Worm (Caenorhabditis elegans) whole organism, late embryonic: ENCODE measurements around the gene rrp-1.

ENCODE experiments used
- K02D7.2 ChIP-seq: sonication (generic microtip); optimal IDR thresholded peaks from 2 replicates; lab custom pipeline; 2017; ENCODE audit warnings: mild to moderate bottlenecking, missing genetic modification characterization, missing compliant biosample characterization
- K09A11.1 ChIP-seq: sonication (generic microtip); optimal IDR thresholded peaks from 2 replicates; lab custom pipeline; 2017; ENCODE audit warnings: antibody characterized with exemption, mild to moderate bottlenecking, missing genetic modification characterization, missing compliant biosample characterization; ENCODE audit not compliant: insufficient read depth
- T23F11.4 ChIP-seq: fragments of 200-800 bp; sonication (Bioruptor generic); optimal IDR thresholded peaks from 2 replicates; lab custom pipeline; 2018; ENCODE audit warnings: mild to moderate bottlenecking, missing genetic modification characterization, missing compliant biosample characterization
- Y22D7AL.16 ChIP-seq: sonication (generic microtip); optimal IDR thresholded peaks from 2 replicates; lab custom pipeline; 2016; ENCODE audit warnings: missing genetic modification characterization, missing compliant biosample characterization
- ahr-1 ChIP-seq: sonication (generic microtip); optimal IDR thresholded peaks from 2 replicates; lab custom pipeline; 2016; ENCODE audit warnings: missing genetic modification characterization, missing compliant biosample characterization
- ceh-14 ChIP-seq: sonication (generic microtip); optimal IDR thresholded peaks from 2 replicates; lab custom pipeline; 2016; ENCODE audit warnings: missing genotype, missing genetic modification characterization, missing compliant biosample characterization
- ceh-18 ChIP-seq: sonication (generic microtip); optimal IDR thresholded peaks from 2 replicates; lab custom pipeline; 2016; ENCODE audit warnings: missing genetic modification characterization, missing compliant biosample characterization
- ceh-2 ChIP-seq: sonication (generic microtip); optimal IDR thresholded peaks from 2 replicates; lab custom pipeline; 2016; ENCODE audit warnings: missing genotype, missing genetic modification characterization, missing compliant biosample characterization
- ceh-30 ChIP-seq: fragments of 150-350 bp; optimal IDR thresholded peaks from 2 replicates; lab custom pipeline; 2014; ENCODE audit warnings: missing biosample characterization, missing genetic modification characterization
- ceh-34 ChIP-seq: sonication (generic microtip); optimal IDR thresholded peaks from 2 replicates; lab custom pipeline; 2016; ENCODE audit warnings: mild to moderate bottlenecking, missing genetic modification characterization, missing compliant biosample characterization
- ceh-45 ChIP-seq: fragments of 200-800 bp; sonication (Bioruptor generic); IDR thresholded peaks from 2 replicates; pipeline ENCODE4 v1.3.6; 2022; ENCODE audit warnings: missing genetic modification reagents, missing genetic modification characterization, missing compliant biosample characterization
- ceh-48 ChIP-seq: sonication (generic microtip); optimal IDR thresholded peaks from 2 replicates; lab custom pipeline; 2016; ENCODE audit warnings: missing genetic modification characterization, inconsistent platforms, missing compliant biosample characterization
- ceh-6 ChIP-seq: fragments of 200-800 bp; sonication (Bioruptor generic); optimal IDR thresholded peaks from 2 replicates; lab custom pipeline; 2018; ENCODE audit warnings: mild to moderate bottlenecking, missing genetic modification characterization, missing compliant biosample characterization
- dmd-4 ChIP-seq: sonication (generic microtip); optimal IDR thresholded peaks from 2 replicates; lab custom pipeline; 2016; ENCODE audit warnings: borderline replicate concordance, missing genetic modification characterization, missing compliant biosample characterization
- ets-4 ChIP-seq: sonication (generic microtip); optimal IDR thresholded peaks from 2 replicates; lab custom pipeline; 2016; ENCODE audit warnings: missing genetic modification characterization, missing compliant biosample characterization
- eyg-1 ChIP-seq: sonication (generic microtip); optimal IDR thresholded peaks from 2 replicates; lab custom pipeline; 2016; ENCODE audit warnings: missing genotype, missing genetic modification characterization, missing compliant biosample characterization
- hlh-13 ChIP-seq: fragments of 200-800 bp; sonication (Bioruptor generic); optimal IDR thresholded peaks from 2 replicates; lab custom pipeline; 2018; ENCODE audit warnings: mild to moderate bottlenecking, missing genetic modification characterization, missing compliant biosample characterization
- hlh-8 ChIP-seq: sonication (generic microtip); optimal IDR thresholded peaks from 2 replicates; lab custom pipeline; 2016; ENCODE audit warnings: missing genotype, missing genetic modification characterization, missing compliant biosample characterization
- lim-6 ChIP-seq: sonication (generic microtip); optimal IDR thresholded peaks from 2 replicates; lab custom pipeline; 2016; ENCODE audit warnings: missing genetic modification characterization, missing compliant biosample characterization
- lin-11 ChIP-seq: fragments of 200-800 bp; sonication (Bioruptor generic); optimal IDR thresholded peaks from 2 replicates; lab custom pipeline; 2018; ENCODE audit warnings: mild to moderate bottlenecking, missing genetic modification characterization, missing compliant biosample characterization
- mec-3 ChIP-seq: sonication (generic microtip); optimal IDR thresholded peaks from 2 replicates; lab custom pipeline; 2016; ENCODE audit warnings: borderline replicate concordance, missing genetic modification characterization, missing compliant biosample characterization
- nhr-11 ChIP-seq: fragments of 150-350 bp; optimal IDR thresholded peaks from 2 replicates; lab custom pipeline; 2014; ENCODE audit warnings: missing biosample characterization, missing genetic modification characterization
- nhr-232 ChIP-seq: sonication (generic microtip); optimal IDR thresholded peaks from 2 replicates; lab custom pipeline; 2016; ENCODE audit warnings: missing genetic modification characterization, missing compliant biosample characterization
- npax-4 ChIP-seq: sonication (generic microtip); optimal IDR thresholded peaks from 2 replicates; lab custom pipeline; 2016; ENCODE audit warnings: missing genetic modification characterization, missing compliant biosample characterization
- odd-2 ChIP-seq: sonication (generic microtip); optimal IDR thresholded peaks from 2 replicates; lab custom pipeline; 2017; ENCODE audit warnings: antibody characterized with exemption, mild to moderate bottlenecking, missing genetic modification characterization, missing compliant biosample characterization
- pag-3 ChIP-seq: sonication (generic microtip); optimal IDR thresholded peaks from 2 replicates; lab custom pipeline; 2016; ENCODE audit warnings: missing compliant biosample characterization, missing genetic modification characterization, borderline replicate concordance
- pha-2 ChIP-seq: sonication (generic microtip); optimal IDR thresholded peaks from 2 replicates; lab custom pipeline; 2017; ENCODE audit warnings: mild to moderate bottlenecking, missing genetic modification characterization, missing compliant biosample characterization
- pqm-1 ChIP-seq: sonication (generic microtip); optimal IDR thresholded peaks from 2 replicates; lab custom pipeline; 2016; ENCODE audit warnings: missing genetic modification characterization, missing compliant biosample characterization
- pros-1 ChIP-seq: fragments of 150-350 bp; optimal IDR thresholded peaks from 2 replicates; lab custom pipeline; 2014; ENCODE audit warnings: missing biosample characterization, missing genetic modification reagents, missing genetic modification characterization
- rnt-1 ChIP-seq: sonication (generic microtip); optimal IDR thresholded peaks from 2 replicates; lab custom pipeline; 2016; ENCODE audit warnings: missing genetic modification characterization, missing compliant biosample characterization
- sdc-2 ChIP-seq: sonication (generic microtip); optimal IDR thresholded peaks from 2 replicates; lab custom pipeline; 2016; ENCODE audit warnings: missing genotype, missing genetic modification characterization, missing compliant biosample characterization
- sox-4 ChIP-seq: sonication (generic microtip); optimal IDR thresholded peaks from 2 replicates; lab custom pipeline; 2017; ENCODE audit warnings: mild to moderate bottlenecking, missing genetic modification characterization, inconsistent platforms, missing compliant biosample characterization
- syd-9 ChIP-seq: sonication (generic microtip); optimal IDR thresholded peaks from 2 replicates; lab custom pipeline; 2016; ENCODE audit warnings: mild to moderate bottlenecking, missing genetic modification characterization, moderate library complexity, missing compliant biosample characterization
- tbx-2 ChIP-seq: sonication (generic microtip); optimal IDR thresholded peaks from 2 replicates; lab custom pipeline; 2016; ENCODE audit warnings: missing genetic modification characterization, missing compliant biosample characterization
- tbx-7 ChIP-seq: sonication (generic microtip); optimal IDR thresholded peaks from 2 replicates; lab custom pipeline; 2016; ENCODE audit warnings: missing genotype, missing genetic modification characterization, missing compliant biosample characterization
- unc-86 ChIP-seq: sonication (generic microtip); optimal IDR thresholded peaks from 2 replicates; lab custom pipeline; 2016; ENCODE audit warnings: missing genetic modification characterization, missing compliant biosample characterization

rrp-1 gene

DNA sequence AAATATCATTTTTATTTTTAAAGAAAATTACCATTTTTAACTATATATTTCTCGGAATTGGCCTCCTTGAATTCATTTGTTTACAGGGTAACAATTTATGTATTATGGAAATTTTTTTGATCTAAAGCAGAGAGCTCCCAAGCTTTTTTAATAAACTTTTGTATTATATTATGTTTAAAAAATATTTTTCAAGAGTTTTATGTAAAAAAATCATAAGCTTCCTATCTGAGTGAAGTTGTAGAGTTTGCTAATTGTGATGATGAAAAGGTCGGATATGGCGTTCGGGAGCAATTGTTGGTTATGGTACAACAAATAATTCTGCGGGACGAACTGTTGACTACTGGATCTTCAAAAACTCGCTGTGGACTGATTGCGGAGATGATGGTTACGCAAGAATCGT is 39.2 kb upstream of the rrp-1 start, which contains the start of gene F44D12.19:
TSS of gene F44D12.19 (plus strand) at position 301 of the 400 bp plus-strand sequence.
- no peak for TF ChIP-seq unc-86 (tag; lab: Kevin White, UChicago)
- TF ChIP-seq nhr-232 (tag; lab: Kevin White, UChicago): no peak
- TF ChIP-seq hlh-8: no peak
- TF ChIP-seq T23F11.4 (GFP tag; lab: Kevin White, UChicago): no peak
- TF ChIP-seq ahr-1 (tag; lab: Kevin White, UChicago): no peak
- TF ChIP-seq ceh-18 (tag; lab: Kevin White, UChicago): no peak
- no peak for TF ChIP-seq tbx-7 (tag; lab: Kevin White, UChicago)
- no peak for TF ChIP-seq ceh-14
- no peak for TF ChIP-seq ceh-2 (tag; lab: Kevin White, UChicago)
- TF ChIP-seq lim-6 (tag; lab: Kevin White, UChicago): no peak
- TF ChIP-seq ets-4: no peak
- TF ChIP-seq, all 69 proteins: peak for 0

DNA sequence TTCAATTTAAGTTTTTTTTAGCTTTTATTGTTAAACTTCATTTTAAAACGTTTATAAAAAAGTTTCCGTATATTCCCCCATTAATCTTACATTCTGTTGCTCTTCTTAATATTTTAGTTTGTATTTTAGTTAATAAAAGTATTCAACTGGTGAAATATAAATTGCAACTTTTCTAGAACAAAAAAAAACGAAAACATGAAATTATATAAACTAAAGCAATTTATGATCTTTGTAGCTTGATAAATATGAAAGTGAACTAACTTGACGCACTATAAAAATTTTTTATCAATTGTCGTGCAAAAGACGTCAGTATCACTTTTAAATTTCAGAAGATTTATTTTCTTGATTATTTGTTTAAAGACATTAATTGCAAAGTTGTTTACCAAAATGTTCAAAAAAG is 35.6 kb upstream of the rrp-1 start, which contains the start of gene F44D12.2:
TSS of gene F44D12.2 (minus strand) at position 101 of the 400 bp plus-strand sequence.
- no peak for TF ChIP-seq tbx-2 (tag; lab: Kevin White, UChicago)
- TF ChIP-seq Y22D7AL.16: no peak
- no peak for TF ChIP-seq odd-2 (tag; lab: Kevin White, UChicago)
- no peak for TF ChIP-seq lim-6 (tag; lab: Kevin White, UChicago)
- TF ChIP-seq hlh-13 (GFP tag; lab: Kevin White, UChicago): no peak
- TF ChIP-seq ceh-45: no peak
- TF ChIP-seq ceh-2 (tag; lab: Kevin White, UChicago): no peak
- TF ChIP-seq rnt-1 (tag; lab: Kevin White, UChicago): no peak
- no peak for TF ChIP-seq dmd-4 (tag; lab: Kevin White, UChicago)
- TF ChIP-seq lin-11 (tag; lab: Kevin White, UChicago): no peak
- no peak for TF ChIP-seq pha-2

DNA sequence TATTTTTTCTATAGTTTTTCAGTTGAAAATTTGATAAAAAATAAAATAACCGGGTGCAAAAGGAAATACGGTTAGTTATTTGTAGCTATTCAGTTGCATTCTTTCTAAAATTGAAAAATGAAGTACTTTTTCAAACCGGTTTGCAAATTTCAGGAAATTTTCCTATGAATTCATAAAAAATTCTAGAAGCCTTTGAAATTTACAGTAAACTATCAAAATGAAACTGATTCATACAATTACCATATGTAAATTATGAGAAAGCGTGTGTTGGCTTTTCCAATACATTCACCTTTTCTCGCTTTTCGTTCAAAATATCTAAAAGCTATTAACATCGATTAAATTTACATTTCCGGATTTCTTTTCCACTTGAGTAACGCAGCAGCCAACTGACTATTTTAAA is 34.9 kb upstream of the rrp-1 start, which contains the start of gene ent-7:
TSS of gene ent-7 (plus strand) at position 301 of the 400 bp plus-strand sequence.
- TF ChIP-seq mec-3 (no peak), K09A11.1 (tag; lab: Kevin White, UChicago) (no peak), sox-4 (tag; lab: Kevin White, UChicago) (no peak), eyg-1 (tag; lab: Kevin White, UChicago) (no peak), syd-9 (tag; lab: Kevin White, UChicago) (no peak), K02D7.2 (tag; lab: Kevin White, UChicago) (no peak), ceh-18 (tag; lab: Kevin White, UChicago) (no peak)

DNA sequence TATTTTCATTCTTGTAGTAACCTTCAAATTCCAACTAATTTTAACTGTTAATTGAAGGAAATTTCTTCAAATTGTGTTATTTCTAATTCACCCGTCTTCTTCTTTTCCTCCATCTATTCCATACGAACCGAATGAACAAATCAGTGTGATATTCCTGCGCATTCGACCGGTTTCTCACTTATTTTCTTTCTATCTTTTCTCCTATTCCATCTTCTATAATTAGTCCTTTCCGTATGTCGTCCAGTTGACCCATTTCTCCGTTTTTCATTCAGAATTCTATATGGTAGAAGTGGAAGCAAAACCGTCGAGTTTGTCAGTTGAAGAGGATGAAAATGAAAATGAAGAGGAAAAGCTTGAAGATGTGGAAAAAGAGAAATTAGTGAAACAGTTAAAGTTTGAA is 27.5 kb upstream of the rrp-1 start, which contains the start of gene magu-4:
TSS of gene magu-4 (plus strand) at position 218 of the 400 bp plus-strand sequence.
- no peak for TF ChIP-seq ceh-30 (tag; lab: Kevin White, UChicago)
- TF ChIP-seq pag-3: no peak
- no peak for TF ChIP-seq ceh-34 (tag; lab: Kevin White, UChicago)
- TF ChIP-seq unc-86 (tag; lab: Kevin White, UChicago): no peak
- TF ChIP-seq pros-1 (tag; lab: Kevin White, UChicago): no peak
- no peak for TF ChIP-seq pqm-1 (tag; lab: Kevin White, UChicago)
- TF ChIP-seq nhr-11 (tag; lab: Kevin White, UChicago): no peak
- no peak for TF ChIP-seq lin-11 (tag; lab: Kevin White, UChicago)
- TF ChIP-seq ahr-1 (tag; lab: Kevin White, UChicago): no peak
- no peak for TF ChIP-seq sdc-2 (tag; lab: Kevin White, UChicago)
- TF ChIP-seq npax-4: no peak
- no peak for TF ChIP-seq K09A11.1 (tag; lab: Kevin White, UChicago)
- TF ChIP-seq ceh-6 (GFP tag; lab: Kevin White, UChicago): no peak
- no peak for TF ChIP-seq ceh-48 (tag; lab: Kevin White, UChicago)
- TF ChIP-seq ceh-2 (tag; lab: Kevin White, UChicago): no peak
- TF ChIP-seq, all 69 proteins: peak for 0
